Fruit fly (Drosophila melanogaster): ENCODE data around the gene CG10098.

Gene CG10098

DNA sequence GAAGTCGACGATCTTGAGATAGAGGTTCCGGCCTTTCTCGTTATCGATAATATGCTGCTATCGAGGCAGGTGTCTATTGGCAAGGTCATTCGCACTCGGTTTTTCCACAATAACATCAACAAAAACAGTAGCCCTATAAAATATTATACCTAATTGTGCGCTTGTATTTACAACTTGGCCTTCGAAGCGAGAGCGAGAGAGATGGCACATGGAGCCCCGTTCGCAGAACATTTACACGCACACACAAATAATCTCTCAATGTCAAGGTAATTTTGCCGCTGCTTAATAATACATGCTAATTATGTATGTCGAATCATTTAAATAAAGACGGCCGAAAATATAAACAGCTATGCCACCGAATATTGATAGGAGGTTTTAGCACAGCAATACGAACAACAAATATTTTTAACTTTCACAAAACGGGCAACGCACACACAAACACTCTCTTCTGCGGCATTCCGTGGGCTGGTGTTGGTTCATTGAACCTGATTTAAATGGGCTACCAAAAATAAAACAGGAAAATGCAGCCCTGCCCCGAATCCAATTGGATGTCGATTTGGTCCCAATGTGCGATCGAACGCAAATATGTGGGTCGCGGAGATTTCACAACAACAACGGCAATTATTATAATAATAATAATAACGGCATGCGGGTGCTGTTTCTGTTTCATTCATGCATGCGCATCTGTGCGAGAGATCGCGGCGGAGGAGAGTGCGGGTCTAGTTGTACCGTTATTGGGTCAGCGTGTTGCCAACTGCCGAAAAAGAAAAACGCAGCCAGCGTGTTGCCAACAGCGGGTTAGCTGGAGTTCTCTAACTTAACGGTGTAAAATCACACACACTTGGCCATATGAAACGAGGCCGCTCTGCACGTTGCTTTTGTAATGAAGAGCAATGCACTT lies 1.9 kb upstream of the CG10098 start (continued):
- no peak for TF ChIP-seq pita (GFP tag; optimal IDR thresholded peaks at IDR 0.05)
- no peak for TF ChIP-seq CG4707 (GFP tag; optimal IDR thresholded peaks at IDR 0.05)
- TF ChIP-seq D (optimal IDR thresholded peaks at IDR 0.05), result no peak
- TF ChIP-seq D (GFP tag; optimal IDR thresholded peaks at IDR 0.05), result peak; percentile 13
- TF ChIP-seq CG13624 (GFP tag; optimal IDR thresholded peaks at IDR 0.05), result no peak
- no peak for TF ChIP-seq CG4328 (GFP tag; optimal IDR thresholded peaks at IDR 0.05)
- peak; percentile 19 for TF ChIP-seq CG2120 (GFP tag; optimal IDR thresholded peaks at IDR 0.05)
- TF ChIP-seq E2f1 (GFP tag; IDR thresholded peaks at IDR 0.05), result no peak
- TF ChIP-seq Doc2 (GFP tag; IDR thresholded peaks at IDR 0.05), result no peak
- no peak for TF ChIP-seq NFAT (GFP tag; IDR thresholded peaks at IDR 0.05)
- TF ChIP-seq CG30020 (tag; optimal IDR thresholded peaks at IDR 0.05), result no peak
- TF ChIP-seq org-1 (GFP tag; optimal IDR thresholded peaks at IDR 0.05), result no peak
- no peak for TF ChIP-seq zfh1 (GFP tag; IDR thresholded peaks at IDR 0.05)
- TF ChIP-seq CG8359 (GFP tag; optimal IDR thresholded peaks at IDR 0.05; ENCODE audit: borderline replicate concordance), result no peak
- no peak for TF ChIP-seq PHDP (tag; optimal IDR thresholded peaks at IDR 0.05)
- TF ChIP-seq CG7556 (GFP tag; optimal IDR thresholded peaks at IDR 0.05), result no peak
- no peak for TF ChIP-seq Atf3 (GFP tag; optimal IDR thresholded peaks at IDR 0.05)
- no peak for TF ChIP-seq CG4404 (GFP tag; IDR thresholded peaks at IDR 0.05)
- TF ChIP-seq ato (GFP tag; IDR thresholded peaks at IDR 0.05; ENCODE audit: partially characterized antibody), result no peak
- no peak for TF ChIP-seq B-H1 (GFP tag; IDR thresholded peaks at IDR 0.05)
- no peak for TF ChIP-seq CG14014 (GFP tag; IDR thresholded peaks at IDR 0.05)
- no peak; the same call in none of the 2 replicates for TF ChIP-seq crol (GFP tag; IDR thresholded peaks at IDR 0.05)
- no peak for TF ChIP-seq CG2202 (tag; optimal IDR thresholded peaks at IDR 0.05)
- TF ChIP-seq Bteb2 (GFP tag; optimal IDR thresholded peaks at IDR 0.05), result no peak
- no peak for TF ChIP-seq unpg (GFP tag; optimal IDR thresholded peaks at IDR 0.05)
- no peak for TF ChIP-seq Poxn (GFP tag; IDR thresholded peaks at IDR 0.05)
- TF ChIP-seq odd (GFP tag; optimal IDR thresholded peaks at IDR 0.05), result no peak
- TF ChIP-seq Dll (GFP tag; IDR thresholded peaks at IDR 0.05; ENCODE audit: partially characterized antibody), result no peak; the same call in 3 of the 4 replicates
- TF ChIP-seq CG18011 (GFP tag; optimal IDR thresholded peaks at IDR 0.05), result peak; percentile 6
- no peak for TF ChIP-seq CG12104 (GFP tag; optimal IDR thresholded peaks at IDR 0.05)
- TF ChIP-seq sr (GFP tag; IDR thresholded peaks at IDR 0.05), result peak; percentile 67; the same call in 2 of the 3 replicates
- peak; percentile 52 for TF ChIP-seq Hr3 (GFP tag; optimal IDR thresholded peaks at IDR 0.05)
- TF ChIP-seq Scr (GFP tag; IDR thresholded peaks at IDR 0.05; ENCODE audit: partially characterized antibody), result no peak
- no peak for TF ChIP-seq CG8290 (GFP tag; optimal IDR thresholded peaks at IDR 0.05)
- no peak for TF ChIP-seq CG8290 (tag; optimal IDR thresholded peaks at IDR 0.05)
- no peak for TF ChIP-seq btn (GFP tag; optimal IDR thresholded peaks at IDR 0.05)
- peak; percentile 69 for TF ChIP-seq Elba2 (GFP tag; optimal IDR thresholded peaks at IDR 0.05)
- TF ChIP-seq ftz-f1 (GFP tag; optimal IDR thresholded peaks at IDR 0.05), result peak; percentile 97
- TF ChIP-seq cad (GFP tag; optimal IDR thresholded peaks at IDR 0.05), result no peak
- no peak for TF ChIP-seq Rx (GFP tag; IDR thresholded peaks at IDR 0.05)
- no peak for TF ChIP-seq amos (GFP tag; IDR thresholded peaks at IDR 0.05; ENCODE audit: partially characterized antibody)
- TF ChIP-seq gro (GFP tag; optimal IDR thresholded peaks at IDR 0.05), result no peak
- peak; percentile 11 for TF ChIP-seq D19A (tag; optimal IDR thresholded peaks at IDR 0.05)
- TF ChIP-seq CrebB (tag; optimal IDR thresholded peaks at IDR 0.05), result no peak
- TF ChIP-seq H15 (GFP tag; IDR thresholded peaks at IDR 0.05), result no peak
- TF ChIP-seq CG12769 (tag; optimal IDR thresholded peaks at IDR 0.05), result peak; percentile 60
- TF ChIP-seq Opbp (GFP tag; IDR thresholded peaks at IDR 0.05; ENCODE audit: partially characterized antibody), result no peak
- no peak for TF ChIP-seq CG13775 (GFP tag; optimal IDR thresholded peaks at IDR 0.05)
- TF ChIP-seq stwl (tag; optimal IDR thresholded peaks at IDR 0.05), result no peak
- no peak for TF ChIP-seq sob (GFP tag; IDR thresholded peaks at IDR 0.05)
